Worm (Caenorhabditis elegans) whole organism, late embryonic: ENCODE measurements around the gene srxa-12.

Source experiments
- nhr-11 ChIP-seq: fragments of 150-350 bp; optimal IDR thresholded peaks from 2 replicates; lab custom pipeline; 2014; ENCODE audit warnings: missing biosample characterization, missing genetic modification characterization
- pag-3 ChIP-seq: sonication (generic microtip); optimal IDR thresholded peaks from 2 replicates; lab custom pipeline; 2016; ENCODE audit warnings: missing compliant biosample characterization, missing genetic modification characterization, borderline replicate concordance

DNA sequence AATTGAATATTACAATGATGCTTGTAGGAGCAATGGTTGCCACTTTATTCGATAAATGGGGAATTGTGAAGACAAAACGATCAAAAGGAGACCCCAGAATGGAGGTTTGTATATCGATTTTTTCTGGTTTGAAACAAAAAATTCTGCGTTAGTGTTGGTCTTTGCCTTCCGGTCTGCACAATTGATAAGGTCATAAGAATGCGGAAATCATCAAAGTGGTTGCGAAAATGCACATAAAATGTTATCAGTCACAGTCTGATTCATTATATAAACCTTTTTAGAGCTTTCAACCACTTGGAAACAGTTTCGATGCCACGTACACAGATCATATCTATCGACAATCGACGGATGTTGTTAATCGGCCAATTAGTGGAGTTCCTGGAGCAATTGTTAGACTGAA, 32.9 kb upstream of the srxa-12 start:
- no peak for TF ChIP-seq nhr-11 (tag; lab: Kevin White, UChicago)
- TF ChIP-seq pag-3, result no peak
